Fruit fly (Drosophila melanogaster) S2 (cell line): ENCODE data around the gene Ugt37D1.

Source experiments
- CG8478 ChIP-seq: fragments of >200 bp; optimal IDR thresholded peaks from 2 replicates; lab custom pipeline; 2018
- CTCF ChIP-seq, 2 experiments: fragments of >200 bp; optimal IDR thresholded peaks; 2 replicates each; lab custom pipeline; 2018

- TF ChIP-seq CTCF (optimal IDR thresholded peaks at IDR 0.05; lab: Kevin White, UChicago), result no peak
- TF ChIP-seq CG8478 (lab: Kevin White, UChicago), result no peak
These were observed 35.6 kb downstream of the Ugt37D1 start, which contains the start of gene CG13282 for dm6 chr2L:16834402-16834801.
